Fruit fly (Drosophila melanogaster) whole organism, embryonic: ENCODE data around the gene CG17207.

Experiments used
- BtbVII ChIP-seq: fragments of 200-800 bp; sonication (Bioruptor generic); optimal IDR thresholded peaks from 3 replicates; lab custom pipeline; 2017; ENCODE audit warnings: missing biosample characterization, mild to moderate bottlenecking, missing genetic modification characterization
- CG10209 ChIP-seq: fragments of 200-800 bp; sonication (Bioruptor generic); optimal IDR thresholded peaks from 3 replicates; lab custom pipeline; 2017; ENCODE audit warnings: missing biosample characterization, mild to moderate bottlenecking, missing genetic modification characterization, missing genetic modification reagents
- CG10366 ChIP-seq: fragments of 200-800 bp; sonication (Bioruptor generic); IDR thresholded peaks from 2 replicates; pipeline ENCODE4 v1.3.6; 2022; ENCODE audit warnings: missing biosample characterization, missing genetic modification characterization
- CG10959 ChIP-seq: fragments of 200-800 bp; sonication (Bioruptor generic); IDR thresholded peaks from 2 replicates; pipeline ENCODE4 v1.3.6; 2022; ENCODE audit warnings: missing biosample characterization, missing genetic modification characterization
- CG11504 ChIP-seq: fragments of 200-800 bp; sonication (Bioruptor generic); optimal IDR thresholded peaks from 3 replicates; lab custom pipeline; 2019; ENCODE audit warnings: missing biosample characterization, mild to moderate bottlenecking, missing genetic modification characterization, moderate library complexity
- CG12104 ChIP-seq: fragments of 200-800 bp; sonication (Bioruptor generic); optimal IDR thresholded peaks from 3 replicates; lab custom pipeline; 2016; ENCODE audit warnings: missing biosample characterization, missing genetic modification characterization
- CG12391 ChIP-seq: fragments of 200-800 bp; sonication (Bioruptor generic); optimal IDR thresholded peaks from 3 replicates; lab custom pipeline; 2018; ENCODE audit warnings: missing biosample characterization, mild to moderate bottlenecking, missing genetic modification characterization, moderate library complexity
- CG12942 ChIP-seq: fragments of 200-800 bp; sonication (Bioruptor generic); optimal IDR thresholded peaks from 3 replicates; lab custom pipeline; 2016; ENCODE audit warnings: missing biosample characterization, missing genetic modification characterization
- CG13296 ChIP-seq: fragments of 200-800 bp; sonication (Bioruptor generic); optimal IDR thresholded peaks from 3 replicates; lab custom pipeline; 2018; ENCODE audit warnings: missing biosample characterization, mild to moderate bottlenecking, missing genetic modification characterization
- CG13775 ChIP-seq: fragments of 200-800 bp; sonication (Bioruptor generic); optimal IDR thresholded peaks from 3 replicates; lab custom pipeline; 2017; ENCODE audit warnings: missing biosample characterization, mild to moderate bottlenecking, missing genetic modification characterization
- CG14441 ChIP-seq: fragments of 200-800 bp; sonication (Bioruptor generic); IDR thresholded peaks from 2 replicates; pipeline ENCODE4 v1.3.6; 2022; ENCODE audit warnings: missing biosample characterization, missing genetic modification characterization
- CG14860 ChIP-seq: fragments of 200-800 bp; sonication (Bioruptor generic); IDR thresholded peaks from 3 replicates; pipeline ENCODE4 v1.3.6; 2022; ENCODE audit warnings: missing biosample characterization, missing genetic modification characterization; ENCODE audit not compliant: partially characterized antibody
- CG17186 ChIP-seq: fragments of 200-800 bp; sonication (Bioruptor generic); optimal IDR thresholded peaks from 3 replicates; lab custom pipeline; 2017; ENCODE audit warnings: missing biosample characterization, missing genetic modification reagents, missing genetic modification characterization
- CG18011 ChIP-seq: fragments of 200-800 bp; sonication (Bioruptor generic); optimal IDR thresholded peaks from 2 replicates; lab custom pipeline; 2017; ENCODE audit warnings: missing biosample characterization, missing genetic modification characterization, mild to moderate bottlenecking, moderate library complexity, missing genotype
- CG9215 ChIP-seq: fragments of 200-800 bp; sonication (Bioruptor generic); IDR thresholded peaks from 2 replicates; pipeline ENCODE4 v1.3.6; 2022; ENCODE audit warnings: missing biosample characterization, missing genetic modification characterization
- CG9817 ChIP-seq: fragments of 200-800 bp; sonication (Bioruptor generic); optimal IDR thresholded peaks from 2 replicates; lab custom pipeline; 2018; ENCODE audit warnings: missing biosample characterization, mild to moderate bottlenecking, missing genetic modification characterization, moderate library complexity
- CG9932 ChIP-seq: fragments of 200-800 bp; sonication (Bioruptor generic); IDR thresholded peaks from 2 replicates; pipeline ENCODE4 v1.3.6; 2022; ENCODE audit warnings: missing biosample characterization, missing genetic modification characterization
- Camta ChIP-seq: fragments of 200-800 bp; sonication (Bioruptor generic); optimal IDR thresholded peaks from 2 replicates; lab custom pipeline; 2016; ENCODE audit warnings: missing biosample characterization, missing genetic modification characterization
- Dek ChIP-seq: fragments of 200-800 bp; sonication (Bioruptor generic); optimal IDR thresholded peaks from 3 replicates; lab custom pipeline; 2019; ENCODE audit warnings: missing biosample characterization, mild to moderate bottlenecking, missing genetic modification characterization, moderate library complexity
- Drgx ChIP-seq: fragments of 200-800 bp; sonication (Bioruptor generic); IDR thresholded peaks from 2 replicates; pipeline ENCODE4 v1.3.6; 2022; ENCODE audit warnings: missing biosample characterization, missing genetic modification characterization
- H2.0 ChIP-seq: fragments of 200-800 bp; sonication (Bioruptor generic); IDR thresholded peaks from 2 replicates; pipeline ENCODE4 v1.3.6; 2022; ENCODE audit warnings: missing biosample characterization, missing genetic modification characterization
- HLH3B ChIP-seq: fragments of 200-800 bp; sonication (Bioruptor generic); IDR thresholded peaks from 2 replicates; pipeline ENCODE4 v1.3.6; 2022; ENCODE audit warnings: missing biosample characterization, missing genetic modification characterization
- Hey ChIP-seq: fragments of 200-800 bp; sonication (Bioruptor generic); optimal IDR thresholded peaks from 3 replicates; lab custom pipeline; 2018; ENCODE audit warnings: missing biosample characterization, mild to moderate bottlenecking, missing genetic modification characterization
- Lpt ChIP-seq: fragments of >200 bp; optimal IDR thresholded peaks from 2 replicates; lab custom pipeline; 2018; ENCODE audit warnings: missing biosample characterization, missing genetic modification characterization
- MESR4 ChIP-seq: fragments of 200-800 bp; sonication (Bioruptor generic); optimal IDR thresholded peaks from 2 replicates; lab custom pipeline; 2018; ENCODE audit warnings: missing biosample characterization, mild to moderate bottlenecking, missing genetic modification characterization, moderate library complexity
- Mrtf ChIP-seq: fragments of 200-800 bp; sonication (Bioruptor generic); IDR thresholded peaks from 3 replicates; pipeline ENCODE4 v1.3.6; 2022; ENCODE audit warnings: missing biosample characterization, missing genetic modification characterization
- NC2α ChIP-seq: fragments of 200-800 bp; sonication (Bioruptor generic); optimal IDR thresholded peaks from 2 replicates; lab custom pipeline; 2016; ENCODE audit warnings: missing biosample characterization, missing genetic modification characterization
- Nf-YA ChIP-seq: fragments of 200-800 bp; sonication (Bioruptor generic); IDR thresholded peaks from 2 replicates; pipeline ENCODE4 v1.3.6; 2022; ENCODE audit warnings: missing biosample characterization, missing genetic modification characterization
- Nf-YB ChIP-seq: fragments of 200-800 bp; sonication (Bioruptor generic); optimal IDR thresholded peaks from 3 replicates; lab custom pipeline; 2019; ENCODE audit warnings: missing biosample characterization, mild to moderate bottlenecking, missing genetic modification characterization, moderate library complexity
- Oaz ChIP-seq: fragments of 200-800 bp; sonication (Bioruptor generic); IDR thresholded peaks from 2 replicates; pipeline ENCODE4 v1.3.6; 2022; ENCODE audit warnings: missing biosample characterization, missing genetic modification characterization
- Six4 ChIP-seq: fragments of 200-800 bp; sonication (Bioruptor generic); optimal IDR thresholded peaks from 2 replicates; lab custom pipeline; 2016; ENCODE audit warnings: missing biosample characterization, missing genetic modification characterization
- Xbp1 ChIP-seq: fragments of 200-800 bp; sonication (Bioruptor generic); optimal IDR thresholded peaks from 3 replicates; lab custom pipeline; 2016; ENCODE audit warnings: missing biosample characterization, mild to moderate bottlenecking, missing genetic modification characterization
- ato ChIP-seq: fragments of 200-800 bp; sonication (Bioruptor generic); IDR thresholded peaks from 2 replicates; pipeline ENCODE4 v1.3.6; 2022; ENCODE audit warnings: missing biosample characterization, missing genetic modification characterization; ENCODE audit not compliant: partially characterized antibody
- bab2 ChIP-seq: fragments of 200-800 bp; sonication (Bioruptor generic); optimal IDR thresholded peaks from 2 replicates; lab custom pipeline; 2016; ENCODE audit warnings: missing biosample characterization, missing genetic modification characterization
- bowl ChIP-seq: fragments of 200-800 bp; sonication (Bioruptor generic); IDR thresholded peaks from 2 replicates; pipeline ENCODE4 v1.3.6; 2022; ENCODE audit warnings: missing biosample characterization, missing genetic modification characterization
- corto ChIP-seq: fragments of 200-800 bp; sonication (Bioruptor generic); optimal IDR thresholded peaks from 2 replicates; lab custom pipeline; 2016; ENCODE audit warnings: missing biosample characterization, mild to moderate bottlenecking, missing genetic modification characterization, moderate library complexity
- crol ChIP-seq: fragments of 200-800 bp; sonication (Bioruptor generic); IDR thresholded peaks from 2 replicates; pipeline ENCODE4 v1.3.6; 2022; ENCODE audit warnings: missing biosample characterization, missing genetic modification characterization
- gem ChIP-seq: fragments of 200-800 bp; sonication (Bioruptor generic); optimal IDR thresholded peaks from 2 replicates; lab custom pipeline; 2019; ENCODE audit warnings: missing biosample characterization, mild to moderate bottlenecking, missing genetic modification characterization, moderate library complexity
- lola ChIP-seq, 3 experiments: fragments of >200 bp in 2 of 3; fragments of 200-800 bp in 1 of 3; sonication (Bioruptor generic) in 1 of 3; optimal IDR thresholded peaks; 2 replicates each; lab custom pipeline; 2017 to 2019; ENCODE audit warnings: missing biosample characterization in 3 of 3, missing genetic modification characterization in 3 of 3, mild to moderate bottlenecking in 1 of 3, moderate library complexity in 1 of 3
- mirr ChIP-seq: fragments of 200-800 bp; sonication (Bioruptor generic); optimal IDR thresholded peaks from 3 replicates; lab custom pipeline; 2018; ENCODE audit warnings: missing biosample characterization, mild to moderate bottlenecking, missing genetic modification characterization
- mld ChIP-seq: fragments of 200-800 bp; sonication (Bioruptor generic); IDR thresholded peaks from 3 replicates; pipeline ENCODE4 v1.3.6; 2022; ENCODE audit warnings: missing biosample characterization, missing genetic modification characterization; ENCODE audit not compliant: partially characterized antibody
- nom ChIP-seq: fragments of 200-800 bp; sonication (Bioruptor generic); optimal IDR thresholded peaks from 2 replicates; lab custom pipeline; 2017; ENCODE audit warnings: missing biosample characterization, missing genetic modification characterization, mild to moderate bottlenecking, moderate library complexity, missing genetic modification reagents
- otp ChIP-seq: fragments of 200-800 bp; sonication (Bioruptor generic); IDR thresholded peaks from 3 replicates; pipeline ENCODE4, ENCODE4 v1.3.6; 2022; ENCODE audit warnings: missing biosample characterization, missing genetic modification characterization
- pb ChIP-seq: fragments of 200-800 bp; sonication (Bioruptor generic); optimal IDR thresholded peaks from 3 replicates; lab custom pipeline; 2016; ENCODE audit warnings: missing biosample characterization, missing genetic modification characterization
- pita ChIP-seq: fragments of 200-800 bp; sonication (Bioruptor generic); optimal IDR thresholded peaks from 2 replicates; lab custom pipeline; 2017; ENCODE audit warnings: missing biosample characterization, mild to moderate bottlenecking, missing genetic modification characterization
- pum ChIP-seq: fragments of 200-800 bp; sonication (Bioruptor generic); optimal IDR thresholded peaks from 2 replicates; lab custom pipeline; 2016; ENCODE audit warnings: missing biosample characterization, missing genetic modification characterization
- sna ChIP-seq: fragments of 200-800 bp; sonication (Bioruptor generic); IDR thresholded peaks from 2 replicates; pipeline ENCODE4 v1.3.6; 2022; ENCODE audit warnings: missing biosample characterization, missing genetic modification characterization; ENCODE audit not compliant: partially characterized antibody
- zfh1 ChIP-seq: fragments of 200-800 bp; sonication (Bioruptor generic); IDR thresholded peaks from 3 replicates; pipeline ENCODE4 v1.3.6; 2022; ENCODE audit warnings: missing biosample characterization, missing genetic modification characterization

CG17207 gene

dm6 chr3R:12426310-12426653 is 12.7 kb downstream of the CG17207 start, which contains the start of gene NANS (continued):
- TF ChIP-seq Nf-YB (GFP tag; lab: Kevin White, UChicago): no peak
- no peak for TF ChIP-seq mirr (GFP tag; lab: Kevin White, UChicago)
- no peak for TF ChIP-seq nom
- TF ChIP-seq Camta: no peak
- TF ChIP-seq CG13296 (GFP tag; lab: Kevin White, UChicago): peak; percentile 5
- TF ChIP-seq CG12104: no peak
- no peak for TF ChIP-seq Nf-YA (GFP tag; lab: Robert Waterston, UW)

dm6 chr3R:12425510-12426309 is 13.2 kb downstream of the CG17207 start, which contains the start of gene Pp1-87B:
Pp1-87B (minus strand) TSS chr3R:12425917.
- TF ChIP-seq sna (no peak), CG11504 (tag; lab: Kevin White, UChicago) (no peak), CG9215 (GFP tag; lab: Robert Waterston, UW) (0 out of 2 replicates have a peak, but pooled peaks have one; percentile 13), ato (GFP tag; lab: Robert Waterston, UW) (no peak), CG12942 (GFP tag; lab: Kevin White, UChicago) (no peak), CG10366 (GFP tag; lab: Robert Waterston, UW) (no peak), pita (GFP tag; lab: Kevin White, UChicago) (no peak), CG13775 (peak; percentile 34), CG9817 (tag; lab: Kevin White, UChicago) (no peak), mld (no peak), HLH3B (GFP tag; lab: Robert Waterston, UW) (no peak), Hey (tag; lab: Kevin White, UChicago) (no peak), CG14860 (GFP tag; lab: Robert Waterston, UW) (no peak), Dek (tag; lab: Kevin White, UChicago) (no peak), CG9932 (GFP tag; lab: Robert Waterston, UW) (no peak), CG10209 (GFP tag; lab: Kevin White, UChicago) (peak; percentile 18), Mrtf (GFP tag; lab: Robert Waterston, UW) (no peak), CG18011 (GFP tag; lab: Kevin White, UChicago) (no peak), bowl (GFP tag; lab: Robert Waterston, UW) (no peak), H2.0 (GFP tag; lab: Robert Waterston, UW) (no peak), CG14441 (no peak), lola (GFP tag; optimal IDR thresholded peaks at IDR 0.05; lab: Kevin White, UChicago) (peak in 1 of 3 experiments; percentile 28), Xbp1 (GFP tag; lab: Kevin White, UChicago) (peak; percentile 4), MESR4 (GFP tag; lab: Kevin White, UChicago) (peak; percentile 98), pb (no peak), BtbVII (GFP tag; lab: Kevin White, UChicago) (no peak), otp (GFP tag; lab: Robert Waterston, UW) (no peak), bab2 (GFP tag; lab: Kevin White, UChicago) (no peak), Lpt (GFP tag; lab: Kevin White, UChicago) (no peak), NC2α (GFP tag; lab: Kevin White, UChicago) (no peak), gem (no peak), crol (GFP tag; lab: Robert Waterston, UW) (no peak), Oaz (no peak), pum (GFP tag; lab: Kevin White, UChicago) (peak; percentile 37), zfh1 (GFP tag; lab: Robert Waterston, UW) (no peak), Six4 (GFP tag; lab: Kevin White, UChicago) (no peak), CG17186 (GFP tag; lab: Kevin White, UChicago) (peak; percentile 54), CG12391 (tag; lab: Kevin White, UChicago) (peak; percentile 20), corto (GFP tag; lab: Kevin White, UChicago) (no peak), CG10959 (no peak), Drgx (GFP tag; lab: Robert Waterston, UW) (no peak)
